Fruit fly (Drosophila melanogaster): ENCODE data around the gene tomb.

Gene tomb

DNA sequence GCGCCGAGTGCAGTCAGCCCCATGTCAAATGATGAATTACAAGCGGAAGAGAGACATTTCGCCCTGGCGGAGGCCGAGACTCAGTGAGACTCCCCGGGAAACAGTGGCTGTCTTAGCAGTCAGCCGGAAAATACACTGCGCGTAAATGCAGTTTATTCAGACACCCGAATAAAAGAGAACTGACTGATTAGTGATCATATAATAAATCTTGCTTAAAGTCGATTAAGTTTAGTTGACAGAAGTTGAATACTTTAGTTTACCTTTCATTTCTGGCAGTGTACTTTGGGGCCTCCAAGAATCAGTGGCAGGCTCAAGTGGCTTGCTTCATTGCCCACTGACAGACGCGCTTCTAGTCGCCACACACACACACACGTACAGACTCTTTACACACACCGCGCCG lies 45.3 kb downstream of the tomb start (continued):
- TF ChIP-seq eg (GFP tag; IDR thresholded peaks at IDR 0.05) (peak; percentile 73), salr (GFP tag; optimal IDR thresholded peaks at IDR 0.05) (peak; percentile 51 to 66), Lpt (GFP tag; optimal IDR thresholded peaks at IDR 0.05) (peak; percentile 42), CG11294 (GFP tag; IDR thresholded peaks at IDR 0.05) (no peak), CG11902 (GFP tag; optimal IDR thresholded peaks at IDR 0.05) (peak; percentile 18), CG9139 (GFP tag; optimal IDR thresholded peaks at IDR 0.05) (peak; percentile 67), dac (GFP tag; optimal IDR thresholded peaks at IDR 0.05) (no peak), Met (GFP tag; optimal IDR thresholded peaks at IDR 0.05) (peak; percentile 59), svp (GFP tag) (peak; percentile 65), CG10631 (GFP tag; optimal IDR thresholded peaks at IDR 0.05) (peak; percentile 73), CG15336 (GFP tag; IDR thresholded peaks at IDR 0.05) (peak; percentile 56; the same call in 1 of the 2 replicates), Eip75B (GFP tag; optimal IDR thresholded peaks at IDR 0.05) (peak; percentile 76), CG11762 (GFP tag; optimal IDR thresholded peaks at IDR 0.05; ENCODE audit: insufficient read depth) (peak; percentile 55), CG7368 (GFP tag; optimal IDR thresholded peaks at IDR 0.05) (peak; percentile 74), CG31627 (GFP tag; optimal IDR thresholded peaks at IDR 0.05) (peak; percentile 37), fd85E (GFP tag; optimal IDR thresholded peaks at IDR 0.05) (no peak), net (GFP tag; optimal IDR thresholded peaks at IDR 0.05) (peak; percentile 56), CG3919 (GFP tag; optimal IDR thresholded peaks at IDR 0.05) (peak; percentile 80), pdm3 (GFP tag; optimal IDR thresholded peaks at IDR 0.05) (peak; percentile 67), ss (GFP tag; optimal IDR thresholded peaks at IDR 0.05) (peak; percentile 66 to 67)

DNA sequence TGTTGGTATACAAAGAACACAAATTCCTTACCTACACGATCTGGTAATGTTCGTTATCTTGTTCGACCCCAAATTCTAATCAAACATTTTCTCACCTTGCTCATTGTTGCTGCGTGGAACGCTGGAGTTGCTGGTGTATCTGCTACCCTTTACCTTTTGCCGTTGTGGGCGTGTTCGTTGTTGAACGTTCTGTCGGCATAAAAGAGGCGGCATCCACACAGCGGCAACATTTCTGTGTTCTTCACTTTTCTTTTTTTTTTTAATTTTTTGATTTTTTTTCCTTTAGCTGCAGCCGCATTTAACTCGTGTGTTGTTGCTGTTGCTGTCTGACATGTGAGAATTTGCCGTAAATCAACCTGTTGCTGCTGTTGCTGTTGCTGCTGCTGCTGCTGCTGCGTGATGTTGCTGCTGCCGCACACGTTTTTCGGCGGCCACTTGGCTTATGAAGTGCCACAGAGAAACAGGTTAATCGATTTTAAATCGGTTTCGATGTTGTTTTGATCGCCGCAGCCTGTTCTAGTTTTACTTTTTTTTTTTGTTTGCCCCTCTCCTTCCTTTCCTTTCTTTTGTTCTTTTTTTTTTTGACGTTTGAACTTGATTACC lies 46.7 kb downstream of the tomb start:
- TF ChIP-seq OdsH (GFP tag; optimal IDR thresholded peaks at IDR 0.05) (no peak), topi (GFP tag; optimal IDR thresholded peaks at IDR 0.05) (no peak), Sox14 (GFP tag; optimal IDR thresholded peaks at IDR 0.05) (no peak), esn (GFP tag; optimal IDR thresholded peaks at IDR 0.05) (no peak), Met (GFP tag; optimal IDR thresholded peaks at IDR 0.05) (no peak), CG11762 (GFP tag; optimal IDR thresholded peaks at IDR 0.05; ENCODE audit: insufficient read depth) (no peak), Blimp-1 (GFP tag; optimal IDR thresholded peaks at IDR 0.05) (no peak), Eip93F (GFP tag; optimal IDR thresholded peaks at IDR 0.05) (no peak), Eip75B (GFP tag; optimal IDR thresholded peaks at IDR 0.05) (no peak), dsx (GFP tag; optimal IDR thresholded peaks at IDR 0.05; ENCODE audit: poor library complexity, severe bottlenecking) (peak; percentile 36), vri (GFP tag; optimal IDR thresholded peaks at IDR 0.05) (no peak), Hr38 (GFP tag; optimal IDR thresholded peaks at IDR 0.05) (no peak), Lpt (GFP tag; optimal IDR thresholded peaks at IDR 0.05) (no peak), CG11294 (GFP tag; IDR thresholded peaks at IDR 0.05) (no peak), CG11902 (GFP tag; optimal IDR thresholded peaks at IDR 0.05) (no peak), salr (GFP tag; optimal IDR thresholded peaks at IDR 0.05) (no peak), CG32006 (GFP tag; optimal IDR thresholded peaks at IDR 0.05) (no peak), Hr4 (GFP tag; optimal IDR thresholded peaks at IDR 0.05) (no peak), eg (GFP tag; IDR thresholded peaks at IDR 0.05) (0 out of 3 replicates have a peak, but pooled peaks have one; percentile 8), CG10669 (GFP tag; optimal IDR thresholded peaks at IDR 0.05) (no peak), CG8632 (GFP tag; optimal IDR thresholded peaks at IDR 0.05) (no peak), Smox (GFP tag; optimal IDR thresholded peaks at IDR 0.05) (no peak), fd85E (GFP tag; optimal IDR thresholded peaks at IDR 0.05) (no peak), Hr39 (GFP tag; optimal IDR thresholded peaks at IDR 0.05) (no peak), pdm3 (GFP tag; optimal IDR thresholded peaks at IDR 0.05) (no peak), CG7368 (GFP tag; optimal IDR thresholded peaks at IDR 0.05) (no peak), CG4318 (GFP tag; optimal IDR thresholded peaks at IDR 0.05) (no peak), Sox15 (GFP tag; optimal IDR thresholded peaks at IDR 0.05) (no peak), ss (GFP tag; optimal IDR thresholded peaks at IDR 0.05) (peak; percentile 63 to 77), CG6808 (GFP tag; optimal IDR thresholded peaks at IDR 0.05) (peak; percentile 59), svp (GFP tag) (peak; percentile 51), CG8319 (GFP tag; optimal IDR thresholded peaks at IDR 0.05) (no peak), CG3032 (tag; optimal IDR thresholded peaks at IDR 0.05) (no peak), acj6 (GFP tag; optimal IDR thresholded peaks at IDR 0.05) (no peak), lz (GFP tag; optimal IDR thresholded peaks at IDR 0.05) (no peak), CG31627 (GFP tag; optimal IDR thresholded peaks at IDR 0.05) (no peak), spab (GFP tag; optimal IDR thresholded peaks at IDR 0.05) (peak; percentile 16), CG8119 (GFP tag; IDR thresholded peaks at IDR 0.05) (no peak), CG1621 (tag; optimal IDR thresholded peaks at IDR 0.05) (no peak), Ets96B (tag; optimal IDR thresholded peaks at IDR 0.05) (no peak), Gug (GFP tag; IDR thresholded peaks at IDR 0.05) (no peak), cyc (GFP tag; optimal IDR thresholded peaks at IDR 0.05) (no peak)

All from whole organism, prepupa.